Fruit fly (Drosophila melanogaster): Measurements from ENCODE around the gene CG31673.

Gene CG31673

dm6 chr2L:20799991-20800897, 29.2 kb upstream of the CG31673 start (continued):
- TF ChIP-seq CG1603 (tag; optimal IDR thresholded peaks at IDR 0.05) (peak; percentile 77), run (tag; optimal IDR thresholded peaks at IDR 0.05) (no peak), lov (optimal IDR thresholded peaks at IDR 0.05) (no peak), lov (GFP tag; IDR thresholded peaks at IDR 0.05) (0 out of 3 replicates have a peak, but pooled peaks have one; percentile 51), sob (GFP tag; IDR thresholded peaks at IDR 0.05) (peak; percentile 76), CG9609 (GFP tag; optimal IDR thresholded peaks at IDR 0.05) (peak; percentile 62), CG31388 (GFP tag; optimal IDR thresholded peaks at IDR 0.05) (no peak), CG8924 (tag; optimal IDR thresholded peaks at IDR 0.05) (peak; percentile 78), repo (GFP tag; optimal IDR thresholded peaks at IDR 0.05) (peak; percentile 36), CG8359 (GFP tag; optimal IDR thresholded peaks at IDR 0.05; ENCODE audit: borderline replicate concordance) (no peak), Kr (GFP tag; optimal IDR thresholded peaks at IDR 0.05) (no peak), peb (GFP tag; IDR thresholded peaks at IDR 0.05) (0 out of 2 replicates have a peak, but pooled peaks have one; percentile 18), CG8478 (optimal IDR thresholded peaks at IDR 0.05) (no peak), CG4854 (GFP tag; optimal IDR thresholded peaks at IDR 0.05) (peak; percentile 63), CG17612 (GFP tag; IDR thresholded peaks at IDR 0.05) (0 out of 2 replicates have a peak, but pooled peaks have one; percentile 14), CG14667 (GFP tag; IDR thresholded peaks at IDR 0.05) (peak; percentile 71), Vsx1 (GFP tag; optimal IDR thresholded peaks at IDR 0.05) (peak; percentile 52), Meics (GFP tag; optimal IDR thresholded peaks at IDR 0.05) (peak; percentile 85), CG2199 (GFP tag; IDR thresholded peaks at IDR 0.05) (peak; percentile 86; the same call in 2 of the 3 replicates), tll (GFP tag; optimal IDR thresholded peaks at IDR 0.05) (peak in 1 of 2 experiments; percentile 59), CG4360 (GFP tag; IDR thresholded peaks at IDR 0.05) (peak; percentile 51; the same call in 1 of the 2 replicates), Optix (GFP tag; IDR thresholded peaks at IDR 0.05) (peak; percentile 68), unc-4 (GFP tag; IDR thresholded peaks at IDR 0.05; ENCODE audit: partially characterized antibody) (no peak), CG34422 (GFP tag; IDR thresholded peaks at IDR 0.05) (peak; percentile 63; the same call in 2 of the 3 replicates), CG15696 (tag; optimal IDR thresholded peaks at IDR 0.05) (peak; percentile 65), ara (GFP tag; IDR thresholded peaks at IDR 0.05) (peak; percentile 73), Lpt (GFP tag; optimal IDR thresholded peaks at IDR 0.05) (no peak), grau (tag; optimal IDR thresholded peaks at IDR 0.05) (peak; percentile 97), CG11695 (GFP tag; IDR thresholded peaks at IDR 0.05) (peak; percentile 71; the same call in 1 of the 3 replicates), CG8388 (GFP tag; optimal IDR thresholded peaks at IDR 0.05) (peak; percentile 36), eve (GFP tag; optimal IDR thresholded peaks at IDR 0.05) (peak in 1 of 2 experiments; percentile 8), cas (GFP tag; IDR thresholded peaks at IDR 0.05) (no peak), CG17829 (tag; optimal IDR thresholded peaks at IDR 0.05) (peak; percentile 63), CG32532 (GFP tag; IDR thresholded peaks at IDR 0.05) (peak; percentile 87), CG18262 (tag; optimal IDR thresholded peaks at IDR 0.05) (peak; percentile 58), CG13287 (GFP tag; IDR thresholded peaks at IDR 0.05; ENCODE audit: partially characterized antibody) (no peak), E2f1 (GFP tag; IDR thresholded peaks at IDR 0.05) (peak; percentile 65), pzg (GFP tag; optimal IDR thresholded peaks at IDR 0.05) (peak; percentile 19), CG6765 (GFP tag; optimal IDR thresholded peaks at IDR 0.05) (peak; percentile 54), dan (GFP tag; IDR thresholded peaks at IDR 0.05) (no peak), CG4617 (GFP tag; optimal IDR thresholded peaks at IDR 0.05; ENCODE audit: borderline replicate concordance) (no peak), CG3065 (GFP tag; optimal IDR thresholded peaks at IDR 0.05) (no peak), chm (GFP tag; IDR thresholded peaks at IDR 0.05) (peak; percentile 66; the same call in 1 of the 2 replicates), exex (tag; optimal IDR thresholded peaks at IDR 0.05) (peak; percentile 33), Atf-2 (GFP tag; optimal IDR thresholded peaks at IDR 0.05) (peak; percentile 70), HLH54F (GFP tag; optimal IDR thresholded peaks at IDR 0.05) (peak; percentile 80), prd (optimal IDR thresholded peaks at IDR 0.05) (no peak), prd (GFP tag; IDR thresholded peaks at IDR 0.05) (peak; percentile 80), ham (GFP tag; IDR thresholded peaks at IDR 0.05) (no peak)

Data from whole organism, embryonic.